Worm (Caenorhabditis elegans) whole organism, L4/young adult: ENCODE measurements around the gene clec-186.

Experiments
- W03F9.2 ChIP-seq: fragments of 150-350 bp; optimal IDR thresholded peaks from 2 replicates; lab custom pipeline; 2014; ENCODE audit warnings: missing biosample characterization, missing genetic modification characterization
- dao-5 ChIP-seq: sonication (generic microtip); optimal IDR thresholded peaks from 2 replicates; lab custom pipeline; 2016; ENCODE audit warnings: missing genotype, missing genetic modification characterization, moderate library complexity, missing compliant biosample characterization

DNA sequence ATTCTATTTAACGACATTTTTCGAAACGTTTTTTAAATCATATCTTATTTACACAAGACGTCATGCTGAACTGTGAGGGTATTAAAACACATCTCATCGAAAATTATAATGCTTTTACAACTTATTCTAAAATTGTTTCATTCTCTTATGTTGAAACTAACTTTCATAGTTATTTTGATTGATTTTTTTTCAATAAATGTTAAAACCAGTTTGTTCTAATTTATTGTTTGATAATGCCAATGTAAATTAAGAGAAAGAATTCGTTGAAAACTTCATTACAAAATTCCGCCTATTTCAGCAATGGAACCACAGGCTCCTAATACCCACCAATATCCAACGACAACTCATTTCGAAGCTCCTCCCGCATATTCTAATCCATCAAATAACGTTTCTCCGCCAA, 29.1 kb downstream of the clec-186 start, which contains the start of gene K08D8.11:
- TF ChIP-seq W03F9.2 (no peak), dao-5 (no peak)
